Worm (Caenorhabditis elegans) whole organism, L2 larva: Measurements from ENCODE around the gene F52E1.3.

Source experiments
- C34F6.9 ChIP-seq: fragments of 150-350 bp; optimal IDR thresholded peaks from 2 replicates; lab custom pipeline; 2014; ENCODE audit warnings: missing biosample characterization, missing genetic modification characterization
- F13H6.1 ChIP-seq: sonication (generic microtip); optimal IDR thresholded peaks from 2 replicates; lab custom pipeline; 2016; ENCODE audit warnings: missing genetic modification characterization, missing compliant biosample characterization
- Y55F3AM.14 ChIP-seq: fragments of 200-800 bp; sonication (Bioruptor generic); optimal IDR thresholded peaks from 2 replicates; lab custom pipeline; 2018; ENCODE audit warnings: mild to moderate bottlenecking, missing genetic modification characterization, missing compliant biosample characterization
- ZK546.5 ChIP-seq: sonication (generic microtip); optimal IDR thresholded peaks from 2 replicates; lab custom pipeline; 2017; ENCODE audit warnings: missing biosample characterization, missing genetic modification characterization
- alr-1 ChIP-seq: fragments of 150-350 bp; optimal IDR thresholded peaks from 2 replicates; lab custom pipeline; 2014; ENCODE audit warnings: missing biosample characterization, missing genetic modification characterization
- ama-1 ChIP-seq: fragments of 150-350 bp; optimal IDR thresholded peaks from 2 replicates; lab custom pipeline; 2018; ENCODE audit warnings: inconsistent platforms
- blmp-1 ChIP-seq: sonication (generic microtip); optimal IDR thresholded peaks from 2 replicates; lab custom pipeline; 2017; ENCODE audit warnings: missing genetic modification characterization, mild to moderate bottlenecking, missing compliant biosample characterization, antibody characterized with exemption, moderate library complexity; ENCODE audit not compliant: insufficient read depth
- ceh-16 ChIP-seq: fragments of 150-350 bp; optimal IDR thresholded peaks from 2 replicates; lab custom pipeline; 2014; ENCODE audit warnings: missing biosample characterization, missing genetic modification characterization
- ceh-82 ChIP-seq: fragments of 150-350 bp; optimal IDR thresholded peaks from 2 replicates; lab custom pipeline; 2014; ENCODE audit warnings: missing biosample characterization, missing genetic modification characterization
- crh-2 ChIP-seq: sonication (generic microtip); optimal IDR thresholded peaks from 2 replicates; lab custom pipeline; 2017; ENCODE audit warnings: missing biosample characterization, missing genetic modification characterization
- dmd-4 ChIP-seq: sonication (generic microtip); optimal IDR thresholded peaks from 2 replicates; lab custom pipeline; 2017; ENCODE audit warnings: missing biosample characterization, missing genetic modification characterization
- elt-1 ChIP-seq: fragments of 150-350 bp; optimal IDR thresholded peaks from 2 replicates; lab custom pipeline; 2014; ENCODE audit warnings: missing biosample characterization, missing genetic modification characterization
- elt-3 ChIP-seq: sonication (generic microtip); optimal IDR thresholded peaks from 2 replicates; lab custom pipeline; 2017; ENCODE audit warnings: missing biosample characterization, missing genetic modification characterization
- fos-1 ChIP-seq: fragments of 150-350 bp; optimal IDR thresholded peaks from 2 replicates; lab custom pipeline; 2014; ENCODE audit warnings: missing biosample characterization, missing genetic modification characterization
- gmeb-1 ChIP-seq: fragments of 150-350 bp; optimal IDR thresholded peaks from 2 replicates; lab custom pipeline; 2014; ENCODE audit warnings: missing biosample characterization, missing genetic modification characterization
- lin-11 ChIP-seq: fragments of 150-350 bp; sonication (generic microtip); optimal IDR thresholded peaks from 2 replicates; lab custom pipeline; 2014; ENCODE audit warnings: missing biosample characterization, missing genetic modification characterization, inconsistent platforms, mixed read lengths
- lin-13 ChIP-seq: fragments of 150-350 bp; optimal IDR thresholded peaks from 2 replicates; lab custom pipeline; 2014; ENCODE audit warnings: missing biosample characterization, missing genetic modification reagents, missing genetic modification characterization
- lin-39 ChIP-seq: fragments of 150-350 bp; optimal IDR thresholded peaks from 2 replicates; lab custom pipeline; 2014; ENCODE audit warnings: missing biosample characterization, missing genetic modification reagents, missing genetic modification characterization
- mab-5 ChIP-seq: fragments of 150-350 bp; optimal IDR thresholded peaks from 2 replicates; lab custom pipeline; 2014; ENCODE audit warnings: missing biosample characterization, missing genetic modification characterization
- mbf-1 ChIP-seq: sonication (generic microtip); optimal IDR thresholded peaks from 2 replicates; lab custom pipeline; 2017; ENCODE audit warnings: missing biosample characterization, missing genetic modification characterization
- mdl-1 ChIP-seq, 2 experiments: fragments of 150-350 bp in 1 of 2; sonication (generic microtip) in 1 of 2; optimal IDR thresholded peaks; 2 replicates each; lab custom pipeline; 2017; ENCODE audit warnings: missing biosample characterization in 2 of 2, missing genetic modification characterization in 2 of 2
- nhr-10 ChIP-seq: sonication (generic microtip); optimal IDR thresholded peaks from 2 replicates; lab custom pipeline; 2017; ENCODE audit warnings: missing biosample characterization, missing genetic modification characterization
- nhr-11 ChIP-seq: fragments of 150-350 bp; optimal IDR thresholded peaks from 2 replicates; lab custom pipeline; 2014; ENCODE audit warnings: missing biosample characterization, missing genetic modification characterization
- nhr-12 ChIP-seq: fragments of 150-350 bp; optimal IDR thresholded peaks from 2 replicates; lab custom pipeline; 2014; ENCODE audit warnings: missing biosample characterization, missing genetic modification characterization
- nhr-129 ChIP-seq: fragments of 150-350 bp; optimal IDR thresholded peaks from 2 replicates; lab custom pipeline; 2014; ENCODE audit warnings: missing biosample characterization, missing genetic modification characterization
- nhr-21 ChIP-seq: fragments of 150-350 bp; optimal IDR thresholded peaks from 2 replicates; lab custom pipeline; 2014; ENCODE audit warnings: missing biosample characterization, missing genetic modification characterization
- nhr-23 ChIP-seq: fragments of 150-350 bp; optimal IDR thresholded peaks from 2 replicates; lab custom pipeline; 2014; ENCODE audit warnings: missing biosample characterization, missing genetic modification reagents, missing genetic modification characterization
- nhr-237 ChIP-seq: fragments of 150-350 bp; optimal IDR thresholded peaks from 2 replicates; lab custom pipeline; 2014; ENCODE audit warnings: missing biosample characterization, missing genetic modification characterization
- nhr-25 ChIP-seq: fragments of 150-350 bp; sonication (generic microtip); optimal IDR thresholded peaks from 3 replicates; lab custom pipeline; 2014; ENCODE audit warnings: missing biosample characterization, missing genetic modification characterization
- nhr-6 ChIP-seq: fragments of 150-350 bp; optimal IDR thresholded peaks from 2 replicates; lab custom pipeline; 2014; ENCODE audit warnings: missing biosample characterization, missing genetic modification characterization
- peb-1 ChIP-seq: fragments of 150-350 bp; optimal IDR thresholded peaks from 2 replicates; lab custom pipeline; 2014; ENCODE audit warnings: missing biosample characterization, missing genetic modification characterization
- sem-4 ChIP-seq: fragments of 150-350 bp; optimal IDR thresholded peaks from 2 replicates; lab custom pipeline; 2014; ENCODE audit warnings: missing biosample characterization, missing genetic modification reagents, missing genetic modification characterization
- sma-9 ChIP-seq, 2 experiments: fragments of 150-350 bp in 1 of 2; sonication (generic microtip) in 1 of 2; optimal IDR thresholded peaks; 2 replicates each; lab custom pipeline; 2014 to 2016; ENCODE audit warnings: missing genetic modification characterization in 2 of 2, mild to moderate bottlenecking in 1 of 2, missing biosample characterization in 1 of 2, missing compliant biosample characterization in 1 of 2, missing genetic modification reagents in 1 of 2, moderate library complexity in 1 of 2
- snpc-4 ChIP-seq: fragments of 150-350 bp; optimal IDR thresholded peaks from 2 replicates; lab custom pipeline; 2014; ENCODE audit warnings: missing biosample characterization, missing genetic modification characterization
- unc-39 ChIP-seq: fragments of 150-350 bp; optimal IDR thresholded peaks from 2 replicates; lab custom pipeline; 2014; ENCODE audit warnings: missing biosample characterization, missing genetic modification characterization
- unc-55 ChIP-seq: fragments of 150-350 bp; sonication (generic microtip); optimal IDR thresholded peaks from 3 replicates; lab custom pipeline; 2014; ENCODE audit warnings: missing biosample characterization, missing genetic modification reagents, missing genetic modification characterization
- unc-62 ChIP-seq: fragments of 150-350 bp; optimal IDR thresholded peaks from 2 replicates; lab custom pipeline; 2014; ENCODE audit warnings: missing biosample characterization, missing genetic modification reagents, missing genetic modification characterization
- ztf-1 ChIP-seq: fragments of 200-800 bp; sonication (Bioruptor generic); conservative IDR thresholded peaks from 2 replicates; pipeline ENCODE4 v1.3.6; 2022; ENCODE audit warnings: missing genetic modification characterization, missing compliant biosample characterization
- ztf-4 ChIP-seq: fragments of 150-350 bp; optimal IDR thresholded peaks from 2 replicates; lab custom pipeline; 2014; ENCODE audit warnings: missing biosample characterization, missing genetic modification characterization

F52E1.3 gene

DNA sequence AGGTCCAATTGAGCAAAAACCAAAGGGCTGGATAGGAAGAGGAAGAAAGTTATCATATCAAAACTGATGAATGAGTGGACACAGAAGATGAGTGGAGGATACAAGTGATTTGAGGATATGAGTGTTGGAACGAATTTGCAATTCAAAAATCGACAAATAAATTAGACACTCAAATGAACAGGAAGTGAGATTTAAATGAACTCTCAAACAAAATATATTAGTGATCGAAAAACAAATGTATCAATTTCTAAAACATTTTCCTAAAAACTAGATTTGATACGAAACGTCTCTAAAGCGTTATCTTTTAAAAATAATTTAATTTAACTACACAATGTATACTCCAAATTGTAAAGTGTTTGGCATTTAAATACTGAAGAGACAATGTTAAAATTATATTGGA lies 19.2 kb upstream of the F52E1.3 start, which contains the start of gene F38E1.10:
F38E1.10 (minus strand) TSS at position 101 of the 400 bp plus-strand sequence.
- no peak for TF ChIP-seq ceh-82 (tag; lab: Kevin White, UChicago)
- no peak for TF ChIP-seq ztf-4 (tag; lab: Kevin White, UChicago)
- no peak for TF ChIP-seq nhr-23 (tag; lab: Kevin White, UChicago)
- no peak for TF ChIP-seq ztf-1 (GFP tag; lab: Robert Waterston, UW)
- no peak for TF ChIP-seq alr-1
- no peak for TF ChIP-seq fos-1 (tag; lab: Kevin White, UChicago)
- no peak for TF ChIP-seq nhr-129 (tag; lab: Kevin White, UChicago)
- no peak for TF ChIP-seq unc-55 (GFP tag; lab: Kevin White, UChicago)
- no peak for TF ChIP-seq mab-5 (tag; lab: Kevin White, UChicago)
- no peak for TF ChIP-seq elt-3 (tag; lab: Kevin White, UChicago)
- TF ChIP-seq blmp-1 (tag; lab: Kevin White, UChicago) = no peak
- TF ChIP-seq Y55F3AM.14 = no peak
- TF ChIP-seq dmd-4 (tag; lab: Kevin White, UChicago) = no peak
- TF ChIP-seq sma-9 (GFP tag; optimal IDR thresholded peaks at IDR 0.05; lab: Kevin White, UChicago) = no peak
- no peak for TF ChIP-seq sma-9 (tag; optimal IDR thresholded peaks at IDR 0.05; lab: Kevin White, UChicago)
- no peak for TF ChIP-seq lin-11
- TF ChIP-seq elt-1 (tag; lab: Kevin White, UChicago) = no peak
- TF ChIP-seq ama-1 (lab: Kevin White, UChicago) = no peak

DNA sequence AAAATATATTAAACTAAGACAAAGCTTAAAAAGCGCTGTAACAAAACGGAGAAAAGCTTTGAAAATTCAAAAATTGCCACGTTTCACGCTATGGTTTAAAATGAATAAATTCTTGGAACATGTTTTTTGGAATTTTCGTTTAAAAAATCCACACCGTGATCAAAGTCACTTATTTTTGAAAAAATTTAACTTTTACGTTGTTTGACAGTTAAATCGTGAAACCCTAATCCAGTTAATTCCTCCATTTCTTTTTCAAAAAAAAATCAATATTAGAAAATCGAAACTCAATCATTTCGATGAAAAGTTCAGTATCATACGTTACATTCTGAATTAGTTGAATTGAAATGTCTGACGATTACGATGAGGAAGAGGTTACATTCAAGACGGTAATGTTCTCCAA lies 18.8 kb upstream of the F52E1.3 start, which contains the start of gene F38E1.3:
F38E1.3 (plus strand) TSS at position 301 of the 400 bp plus-strand sequence.
- TF ChIP-seq peb-1 (no peak), nhr-21 (tag; lab: Kevin White, UChicago) (no peak), ceh-16 (tag; lab: Kevin White, UChicago) (no peak), Y55F3AM.14 (no peak), unc-39 (tag; lab: Kevin White, UChicago) (no peak), lin-11 (no peak), C34F6.9 (tag; lab: Kevin White, UChicago) (no peak), elt-3 (tag; lab: Kevin White, UChicago) (no peak), ZK546.5 (tag; lab: Kevin White, UChicago) (no peak), mab-5 (tag; lab: Kevin White, UChicago) (no peak), nhr-10 (tag; lab: Kevin White, UChicago) (no peak), nhr-6 (no peak), fos-1 (tag; lab: Kevin White, UChicago) (no peak), nhr-129 (tag; lab: Kevin White, UChicago) (no peak), ztf-1 (GFP tag; lab: Robert Waterston, UW) (no peak), lin-39 (tag; lab: Kevin White, UChicago) (no peak), sma-9 (GFP tag; optimal IDR thresholded peaks at IDR 0.05; lab: Kevin White, UChicago) (no peak), sma-9 (tag; optimal IDR thresholded peaks at IDR 0.05; lab: Kevin White, UChicago) (no peak)

DNA sequence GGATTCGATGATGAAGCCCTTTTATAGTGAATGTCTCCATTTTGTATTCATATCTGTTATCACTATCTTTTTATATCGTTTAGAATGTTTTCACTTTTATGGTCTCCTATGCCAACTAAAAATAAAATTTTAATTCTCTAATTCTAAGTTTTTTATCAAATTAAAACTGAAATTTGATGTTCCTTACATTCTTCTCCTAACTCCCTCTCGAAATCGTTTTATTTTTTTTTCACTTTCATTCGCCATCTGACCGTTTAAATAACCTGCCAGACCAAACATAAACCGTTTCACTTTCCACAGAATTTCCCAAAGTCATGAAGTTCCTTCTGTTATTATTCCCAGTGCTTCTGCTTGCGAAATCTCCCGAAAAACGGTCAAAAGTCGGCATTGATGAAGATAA lies 15.4 kb upstream of the F52E1.3 start, which contains the start of gene F52E1.5:
F52E1.5 (plus strand) TSS at position 301 of the 400 bp plus-strand sequence.
- TF ChIP-seq lin-13 (GFP tag; lab: Kevin White, UChicago) = no peak
- no peak for TF ChIP-seq lin-11
- no peak for TF ChIP-seq mdl-1 (tag; optimal IDR thresholded peaks at IDR 0.05; lab: Kevin White, UChicago)
- TF ChIP-seq nhr-237 = no peak
- TF ChIP-seq nhr-23 (tag; lab: Kevin White, UChicago) = no peak
- TF ChIP-seq F13H6.1 (tag; lab: Kevin White, UChicago) = no peak
- TF ChIP-seq crh-2 (tag; lab: Kevin White, UChicago) = no peak
- TF ChIP-seq nhr-129 (tag; lab: Kevin White, UChicago) = no peak
- no peak for TF ChIP-seq unc-62 (GFP tag; lab: Kevin White, UChicago)
- no peak for TF ChIP-seq ztf-4 (tag; lab: Kevin White, UChicago)
- no peak for TF ChIP-seq nhr-11 (tag; lab: Kevin White, UChicago)
- no peak for TF ChIP-seq alr-1

DNA sequence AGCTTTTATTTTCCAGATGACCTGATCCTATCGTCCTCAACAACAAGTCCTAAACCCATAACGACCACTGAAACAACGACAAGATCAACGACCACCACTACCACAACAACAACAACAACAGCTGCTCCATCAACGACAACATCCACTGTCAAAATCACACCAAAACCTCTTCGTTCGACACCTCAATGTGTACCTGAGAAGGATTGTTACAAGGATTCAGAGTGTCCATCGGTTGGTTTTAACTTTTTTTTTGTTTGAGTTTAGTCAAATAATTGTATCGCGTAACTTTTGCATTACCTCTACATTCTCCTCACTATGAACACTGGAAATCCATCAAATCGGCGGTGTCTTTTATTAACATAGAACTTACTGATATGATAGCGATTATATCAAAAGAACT lies 14.5 kb upstream of the F52E1.3 start:
- no peak for TF ChIP-seq mbf-1 (tag; lab: Kevin White, UChicago)
- TF ChIP-seq sem-4 (tag; lab: Kevin White, UChicago) = no peak
- no peak for TF ChIP-seq dmd-4 (tag; lab: Kevin White, UChicago)
- no peak for TF ChIP-seq nhr-21 (tag; lab: Kevin White, UChicago)
- TF ChIP-seq unc-62 (GFP tag; lab: Kevin White, UChicago) = no peak
- no peak for TF ChIP-seq crh-2 (tag; lab: Kevin White, UChicago)
- no peak for TF ChIP-seq nhr-6
- no peak for TF ChIP-seq elt-1 (tag; lab: Kevin White, UChicago)
- no peak for TF ChIP-seq ama-1 (lab: Kevin White, UChicago)
- TF ChIP-seq nhr-129 (tag; lab: Kevin White, UChicago) = no peak
- no peak for TF ChIP-seq gmeb-1
- TF ChIP-seq ceh-16 (tag; lab: Kevin White, UChicago) = no peak
- no peak for TF ChIP-seq nhr-25 (tag; lab: Kevin White, UChicago)
- TF ChIP-seq nhr-23 (tag; lab: Kevin White, UChicago) = no peak
- TF ChIP-seq snpc-4 (tag; lab: Kevin White, UChicago) = no peak
- TF ChIP-seq alr-1 = no peak
- no peak for TF ChIP-seq peb-1
- no peak for TF ChIP-seq sma-9 (GFP tag; optimal IDR thresholded peaks at IDR 0.05; lab: Kevin White, UChicago)
- TF ChIP-seq sma-9 (tag; optimal IDR thresholded peaks at IDR 0.05; lab: Kevin White, UChicago) = no peak
- TF ChIP-seq nhr-12 = no peak
- TF ChIP-seq fos-1 (tag; lab: Kevin White, UChicago) = no peak
